Fruit fly (Drosophila melanogaster) whole organism, embryonic: ENCODE data around the gene CG16853.

ENCODE experiments used
- Abd-B ChIP-seq: fragments of 200-800 bp; sonication (Bioruptor generic); optimal IDR thresholded peaks from 2 replicates; lab custom pipeline; 2018; ENCODE audit warnings: missing biosample characterization, mild to moderate bottlenecking, missing genetic modification characterization, moderate library complexity
- Atf-2 ChIP-seq: fragments of 200-800 bp; sonication (Bioruptor generic); optimal IDR thresholded peaks from 2 replicates; lab custom pipeline; 2016; ENCODE audit warnings: missing biosample characterization, missing genetic modification characterization
- Atf6 ChIP-seq: fragments of 200-800 bp; sonication (Bioruptor generic); IDR thresholded peaks from 2 replicates; pipeline ENCODE4 v1.3.6; 2022; ENCODE audit warnings: missing biosample characterization, missing genetic modification characterization
- CG10565 ChIP-seq: fragments of 200-800 bp; sonication (Bioruptor generic); optimal IDR thresholded peaks from 3 replicates; lab custom pipeline; 2016; ENCODE audit warnings: missing biosample characterization, mild to moderate bottlenecking, missing genetic modification characterization
- CG11085 ChIP-seq: fragments of 200-800 bp; sonication (Bioruptor generic); IDR thresholded peaks from 2 replicates; pipeline ENCODE4 v1.3.6; 2022; ENCODE audit warnings: missing biosample characterization, missing genetic modification characterization
- CG11560 ChIP-seq: fragments of 200-800 bp; sonication (Bioruptor generic); IDR thresholded peaks from 3 replicates; pipeline ENCODE4 v1.3.6; 2022; ENCODE audit warnings: missing biosample characterization, missing genetic modification characterization
- CG15479 ChIP-seq: fragments of 200-800 bp; sonication (Bioruptor generic); optimal IDR thresholded peaks from 3 replicates; lab custom pipeline; 2019; ENCODE audit warnings: missing biosample characterization, mild to moderate bottlenecking, missing genetic modification characterization, moderate library complexity
- CG1602 ChIP-seq: fragments of 200-800 bp; sonication (Bioruptor generic); optimal IDR thresholded peaks from 3 replicates; lab custom pipeline; 2016; ENCODE audit warnings: missing biosample characterization, missing genetic modification characterization
- CG18599 ChIP-seq: fragments of 200-800 bp; sonication (Bioruptor generic); optimal IDR thresholded peaks from 3 replicates; lab custom pipeline; 2017; ENCODE audit warnings: missing biosample characterization, missing genetic modification characterization, mild to moderate bottlenecking, moderate library complexity, missing genetic modification reagents
- CG2678 ChIP-seq: fragments of 200-800 bp; sonication (Bioruptor generic); optimal IDR thresholded peaks from 3 replicates; lab custom pipeline; 2019; ENCODE audit warnings: missing biosample characterization, mild to moderate bottlenecking, missing genetic modification characterization, moderate library complexity
- CG2875 ChIP-seq: fragments of 200-800 bp; sonication (Bioruptor generic); optimal IDR thresholded peaks from 2 replicates; lab custom pipeline; 2017; ENCODE audit warnings: missing biosample characterization, mild to moderate bottlenecking, missing genetic modification characterization, missing genetic modification reagents
- CG31441 ChIP-seq: fragments of 200-800 bp; sonication (Bioruptor generic); IDR thresholded peaks from 2 replicates; pipeline ENCODE4 v1.3.6; 2022; ENCODE audit warnings: missing biosample characterization, missing genetic modification characterization
- CG3281 ChIP-seq: fragments of 200-800 bp; sonication (Bioruptor generic); optimal IDR thresholded peaks from 3 replicates; lab custom pipeline; 2017; ENCODE audit warnings: missing biosample characterization, mild to moderate bottlenecking, missing genetic modification characterization
- CG3995 ChIP-seq: fragments of 200-800 bp; sonication (Bioruptor generic); optimal IDR thresholded peaks from 3 replicates; lab custom pipeline; 2016; ENCODE audit warnings: missing biosample characterization, missing genetic modification characterization
- CG4282 ChIP-seq: fragments of 200-800 bp; sonication (Bioruptor generic); optimal IDR thresholded peaks from 2 replicates; lab custom pipeline; 2016; ENCODE audit warnings: missing biosample characterization, missing genetic modification characterization
- CG4730 ChIP-seq: fragments of 200-800 bp; sonication (Bioruptor generic); IDR thresholded peaks from 2 replicates; pipeline ENCODE4 v1.3.6; 2022; ENCODE audit warnings: missing biosample characterization, missing genetic modification characterization
- CG5180 ChIP-seq: fragments of 200-800 bp; sonication (Bioruptor generic); optimal IDR thresholded peaks from 3 replicates; lab custom pipeline; 2017; ENCODE audit warnings: missing biosample characterization, missing genetic modification characterization, mild to moderate bottlenecking, moderate library complexity, missing genetic modification reagents
- CG5953 ChIP-seq: fragments of 200-800 bp; sonication (Bioruptor generic); IDR thresholded peaks from 2 replicates; pipeline ENCODE4 v1.3.6; 2022; ENCODE audit warnings: missing biosample characterization, missing genetic modification characterization
- CG6813 ChIP-seq: fragments of 200-800 bp; sonication (Bioruptor generic); optimal IDR thresholded peaks from 2 replicates; lab custom pipeline; 2017; ENCODE audit warnings: missing biosample characterization, missing genetic modification characterization, mild to moderate bottlenecking, moderate library complexity, missing genetic modification reagents
- CG8359 ChIP-seq: fragments of 200-800 bp; sonication (Bioruptor generic); optimal IDR thresholded peaks from 2 replicates; lab custom pipeline; 2017; ENCODE audit warnings: missing biosample characterization, mild to moderate bottlenecking, missing genetic modification characterization, borderline replicate concordance
- CG9609 ChIP-seq: fragments of 200-800 bp; sonication (Bioruptor generic); optimal IDR thresholded peaks from 3 replicates; lab custom pipeline; 2016; ENCODE audit warnings: missing biosample characterization, missing genetic modification characterization
- CoRest ChIP-seq: fragments of 200-800 bp; sonication (Bioruptor generic); optimal IDR thresholded peaks from 3 replicates; lab custom pipeline; 2018; ENCODE audit warnings: missing biosample characterization, mild to moderate bottlenecking, missing genetic modification characterization, moderate library complexity
- Dp ChIP-seq: fragments of 200-800 bp; sonication (Bioruptor generic); optimal IDR thresholded peaks from 2 replicates; lab custom pipeline; 2018; ENCODE audit warnings: missing biosample characterization, mild to moderate bottlenecking, missing genetic modification characterization, moderate library complexity
- H15 ChIP-seq: fragments of 200-800 bp; sonication (Bioruptor generic); IDR thresholded peaks from 3 replicates; pipeline ENCODE4 v1.3.6; 2022; ENCODE audit warnings: missing biosample characterization, missing genetic modification characterization
- HLH54F ChIP-seq: fragments of 200-800 bp; sonication (Bioruptor generic); optimal IDR thresholded peaks from 3 replicates; lab custom pipeline; 2016; ENCODE audit warnings: missing biosample characterization, missing genetic modification characterization
- Hr3 ChIP-seq: fragments of 200-800 bp; sonication (Bioruptor generic); optimal IDR thresholded peaks from 3 replicates; lab custom pipeline; 2016; ENCODE audit warnings: missing biosample characterization, missing genetic modification characterization
- Jarid2 ChIP-seq: fragments of 200-800 bp; sonication (Bioruptor generic); optimal IDR thresholded peaks from 3 replicates; lab custom pipeline; 2017; ENCODE audit warnings: mild to moderate bottlenecking, missing biosample characterization, missing genetic modification reagents, missing genetic modification characterization
- Lhr ChIP-seq: fragments of 200-800 bp; sonication (Bioruptor generic); optimal IDR thresholded peaks from 3 replicates; lab custom pipeline; 2017; ENCODE audit warnings: mild to moderate bottlenecking, missing biosample characterization, missing genetic modification reagents, missing genetic modification characterization
- MBD-R2 ChIP-seq: fragments of 200-800 bp; sonication (Bioruptor generic); IDR thresholded peaks from 2 replicates; pipeline ENCODE4 v1.3.6; 2022; ENCODE audit warnings: missing biosample characterization, missing genetic modification characterization
- Myb ChIP-seq: fragments of 200-800 bp; sonication (Bioruptor generic); optimal IDR thresholded peaks from 2 replicates; lab custom pipeline; 2016; ENCODE audit warnings: missing biosample characterization, missing genetic modification characterization
- Nf-YA ChIP-seq: fragments of 200-800 bp; sonication (Bioruptor generic); IDR thresholded peaks from 2 replicates; pipeline ENCODE4 v1.3.6; 2022; ENCODE audit warnings: missing biosample characterization, missing genetic modification characterization
- PHDP ChIP-seq: fragments of 200-800 bp; sonication (Bioruptor generic); optimal IDR thresholded peaks from 3 replicates; lab custom pipeline; 2018; ENCODE audit warnings: missing biosample characterization, mild to moderate bottlenecking, missing genetic modification characterization, moderate library complexity
- Taf1 ChIP-seq: fragments of 200-800 bp; sonication (Bioruptor generic); IDR thresholded peaks from 2 replicates; pipeline ENCODE4 v1.3.6; 2022; ENCODE audit warnings: missing biosample characterization, missing genetic modification characterization
- al ChIP-seq: fragments of 200-800 bp; sonication (Bioruptor generic); IDR thresholded peaks from 2 replicates; pipeline ENCODE4 v1.3.6; 2022; ENCODE audit warnings: missing biosample characterization, missing genetic modification characterization
- bcd ChIP-seq: fragments of 200-800 bp; sonication (Bioruptor generic); optimal IDR thresholded peaks from 2 replicates; lab custom pipeline; 2017; ENCODE audit warnings: missing biosample characterization, mild to moderate bottlenecking, missing genetic modification characterization
- caup ChIP-seq: fragments of 200-800 bp; sonication (Bioruptor generic); optimal IDR thresholded peaks from 3 replicates; lab custom pipeline; 2017; ENCODE audit warnings: missing biosample characterization, mild to moderate bottlenecking, missing genetic modification characterization, moderate library complexity; ENCODE audit not compliant: severe bottlenecking
- crp ChIP-seq, 2 experiments: fragments of 200-800 bp; sonication (Bioruptor generic); optimal IDR thresholded peaks; 2 replicates in 1 of 2; 3 replicates in 1 of 2; lab custom pipeline; 2017; ENCODE audit warnings: missing biosample characterization in 2 of 2, missing genetic modification characterization in 2 of 2, mild to moderate bottlenecking in 1 of 2, moderate library complexity in 1 of 2
- jumu ChIP-seq: fragments of 200-800 bp; sonication (Bioruptor generic); optimal IDR thresholded peaks from 3 replicates; lab custom pipeline; 2016; ENCODE audit warnings: missing biosample characterization, missing genetic modification characterization
- ken ChIP-seq: fragments of 200-800 bp; sonication (Bioruptor generic); IDR thresholded peaks from 3 replicates; pipeline ENCODE4 v1.3.6; 2022; ENCODE audit warnings: missing biosample characterization, missing genetic modification characterization
- lab ChIP-seq: fragments of 200-800 bp; sonication (Bioruptor generic); optimal IDR thresholded peaks from 3 replicates; lab custom pipeline; 2017; ENCODE audit warnings: missing biosample characterization, missing genetic modification characterization, mild to moderate bottlenecking, moderate library complexity, missing genetic modification reagents
- mirr ChIP-seq: fragments of 200-800 bp; sonication (Bioruptor generic); optimal IDR thresholded peaks from 3 replicates; lab custom pipeline; 2018; ENCODE audit warnings: missing biosample characterization, mild to moderate bottlenecking, missing genetic modification characterization
- nerfin-1 ChIP-seq: fragments of 200-800 bp; sonication (Bioruptor generic); optimal IDR thresholded peaks from 3 replicates; lab custom pipeline; 2019; ENCODE audit warnings: missing biosample characterization, mild to moderate bottlenecking, missing genetic modification characterization, moderate library complexity
- nerfin-2 ChIP-seq: fragments of 200-800 bp; sonication (Bioruptor generic); IDR thresholded peaks from 2 replicates; pipeline ENCODE4 v1.3.6; 2022; ENCODE audit warnings: missing biosample characterization, missing genetic modification characterization; ENCODE audit not compliant: partially characterized antibody
- sd ChIP-seq: fragments of 200-800 bp; sonication (Bioruptor generic); optimal IDR thresholded peaks from 3 replicates; lab custom pipeline; 2018; ENCODE audit warnings: missing biosample characterization, mild to moderate bottlenecking, missing genetic modification characterization, moderate library complexity
- sim ChIP-seq: fragments of 200-800 bp; sonication (Bioruptor generic); IDR thresholded peaks from 2 replicates; pipeline ENCODE4 v1.3.6; 2022; ENCODE audit warnings: missing biosample characterization, missing genetic modification characterization
- sug ChIP-seq: fragments of 200-800 bp; optimal IDR thresholded peaks from 2 replicates; lab custom pipeline; 2019; ENCODE audit warnings: missing biosample characterization, mild to moderate bottlenecking, missing genetic modification characterization, moderate library complexity
- tup ChIP-seq: fragments of 200-800 bp; sonication (Bioruptor generic); optimal IDR thresholded peaks from 2 replicates; lab custom pipeline; 2016; ENCODE audit warnings: missing biosample characterization, mild to moderate bottlenecking, missing genetic modification characterization, moderate library complexity
- zfh1 ChIP-seq: fragments of 200-800 bp; sonication (Bioruptor generic); IDR thresholded peaks from 3 replicates; pipeline ENCODE4 v1.3.6; 2022; ENCODE audit warnings: missing biosample characterization, missing genetic modification characterization

Gene CG16853

DNA sequence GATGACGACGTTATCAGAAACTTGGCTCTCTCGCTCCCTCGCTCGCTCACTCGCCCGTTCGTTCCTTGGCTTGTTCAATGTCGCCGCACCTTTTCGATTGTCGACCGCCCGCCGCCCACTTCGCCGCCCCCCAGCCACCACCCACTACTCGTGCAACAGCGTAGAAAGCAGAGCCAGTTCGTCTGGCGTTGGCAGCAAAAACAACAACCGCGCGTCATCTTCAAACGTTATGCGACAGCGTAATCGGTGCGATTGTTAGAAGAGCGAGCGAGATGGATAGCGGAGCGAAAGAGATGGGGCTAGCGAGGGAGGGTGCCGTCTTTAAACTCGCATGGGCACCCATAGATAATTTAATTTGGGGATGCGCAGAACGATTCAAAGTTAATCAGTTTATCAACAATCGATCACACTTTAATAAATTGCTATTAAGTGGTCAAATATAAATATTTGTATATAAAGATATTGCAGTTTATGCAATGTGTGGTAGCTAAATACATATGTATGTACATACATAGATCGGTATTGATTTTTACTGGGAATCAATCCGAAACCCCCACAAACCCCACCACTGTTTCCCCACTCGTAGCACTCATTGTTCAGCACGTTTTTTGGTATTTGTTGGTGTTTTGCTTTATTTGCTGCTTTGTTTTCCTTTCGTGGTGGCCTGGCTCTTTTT, 27.7 kb upstream of the CG16853 start (continued):
- TF ChIP-seq tup (GFP tag; lab: Kevin White, UChicago) (peak; percentile 46), lab (GFP tag; lab: Kevin White, UChicago) (peak; percentile 61), Nf-YA (GFP tag; lab: Robert Waterston, UW) (no peak), CG31441 (GFP tag; lab: Robert Waterston, UW) (peak; percentile 49; the same call in 1 of the 2 replicates), CG1602 (GFP tag; lab: Kevin White, UChicago) (no peak), Atf6 (GFP tag; lab: Robert Waterston, UW) (peak; percentile 53; the same call in 1 of the 2 replicates), CG11085 (GFP tag; lab: Robert Waterston, UW) (peak; percentile 60), Lhr (GFP tag; lab: Kevin White, UChicago) (peak; percentile 5), caup (GFP tag; lab: Kevin White, UChicago) (peak; percentile 43), CG3281 (GFP tag; lab: Kevin White, UChicago) (peak; percentile 60), CG4282 (GFP tag; lab: Kevin White, UChicago) (no peak), H15 (GFP tag; lab: Robert Waterston, UW) (peak; percentile 29; the same call in 1 of the 3 replicates), Myb (GFP tag; lab: Kevin White, UChicago) (no peak), crp (GFP tag; optimal IDR thresholded peaks at IDR 0.05; lab: Kevin White, UChicago) (no peak), MBD-R2 (GFP tag; lab: Robert Waterston, UW) (no peak; the same call in 1 of the 2 replicates), CG2875 (GFP tag; lab: Kevin White, UChicago) (peak; percentile 34), sim (GFP tag; lab: Robert Waterston, UW) (no peak), mirr (GFP tag; lab: Kevin White, UChicago) (peak; percentile 78), CG2678 (tag; lab: Kevin White, UChicago) (peak; percentile 70), CG10565 (GFP tag; lab: Kevin White, UChicago) (no peak), CG15479 (GFP tag; lab: Kevin White, UChicago) (peak; percentile 53), CG11560 (tag; lab: Robert Waterston, UW) (peak; percentile 44; the same call in 2 of the 3 replicates), Abd-B (GFP tag; lab: Kevin White, UChicago) (peak; percentile 27), sd (tag; lab: Kevin White, UChicago) (peak; percentile 65), Atf-2 (GFP tag; lab: Kevin White, UChicago) (no peak), CG4730 (GFP tag; lab: Robert Waterston, UW) (no peak), CG6813 (peak; percentile 4), al (GFP tag; lab: Robert Waterston, UW) (peak; percentile 62), sug (peak; percentile 65), CG3995 (GFP tag; lab: Kevin White, UChicago) (no peak), CoRest (tag; lab: Kevin White, UChicago) (peak; percentile 75), Hr3 (peak; percentile 23), jumu (GFP tag; lab: Kevin White, UChicago) (no peak), ken (GFP tag; lab: Robert Waterston, UW) (peak; percentile 37; the same call in 1 of the 3 replicates), Dp (no peak), PHDP (peak; percentile 51), CG18599 (GFP tag; lab: Kevin White, UChicago) (peak; percentile 59), zfh1 (GFP tag; lab: Robert Waterston, UW) (no peak), Jarid2 (GFP tag; lab: Kevin White, UChicago) (no peak), Taf1 (peak; percentile 63; the same call in 1 of the 2 replicates), bcd (GFP tag; lab: Kevin White, UChicago) (peak; percentile 43), nerfin-2 (GFP tag; lab: Robert Waterston, UW) (no peak), CG5180 (peak; percentile 10), CG5953 (GFP tag; lab: Robert Waterston, UW) (no peak), CG9609 (no peak), CG8359 (no peak), nerfin-1 (tag; lab: Kevin White, UChicago) (peak; percentile 7), HLH54F (peak; percentile 49)
